Worm (Caenorhabditis elegans): ENCODE data around the gene F36G9.7.

Gene F36G9.7

DNA sequence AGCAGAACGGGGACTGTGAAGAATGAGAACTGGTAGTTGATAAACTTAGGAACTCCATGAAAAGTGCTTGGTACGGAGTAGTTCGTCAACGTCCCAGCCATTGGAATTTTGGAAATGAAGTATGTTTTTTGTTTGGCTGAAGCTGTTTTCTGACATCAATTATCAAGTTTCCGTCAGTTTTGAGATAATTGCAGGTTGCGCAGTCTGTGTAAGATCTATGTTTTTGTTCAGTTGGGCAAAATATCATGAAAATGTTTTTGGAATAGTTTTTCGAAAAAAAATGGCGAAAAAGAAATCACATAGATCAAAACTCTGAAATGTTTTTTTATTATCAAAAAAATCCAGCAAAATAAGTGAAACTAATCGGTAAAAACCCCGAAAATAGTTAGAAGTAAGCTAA is 5.3 kb upstream of the F36G9.7 start, which contains the start of gene sru-22:
Gene sru-22 (minus strand): TSS at position 101 of the 400 bp plus-strand sequence.
- TF ChIP-seq W03F9.2 (tag; optimal IDR thresholded peaks at IDR 0.05) = no peak
- TF ChIP-seq dao-5 (tag; optimal IDR thresholded peaks at IDR 0.05) = no peak
- no peak for TF ChIP-seq him-1 (tag; optimal IDR thresholded peaks at IDR 0.05)

DNA sequence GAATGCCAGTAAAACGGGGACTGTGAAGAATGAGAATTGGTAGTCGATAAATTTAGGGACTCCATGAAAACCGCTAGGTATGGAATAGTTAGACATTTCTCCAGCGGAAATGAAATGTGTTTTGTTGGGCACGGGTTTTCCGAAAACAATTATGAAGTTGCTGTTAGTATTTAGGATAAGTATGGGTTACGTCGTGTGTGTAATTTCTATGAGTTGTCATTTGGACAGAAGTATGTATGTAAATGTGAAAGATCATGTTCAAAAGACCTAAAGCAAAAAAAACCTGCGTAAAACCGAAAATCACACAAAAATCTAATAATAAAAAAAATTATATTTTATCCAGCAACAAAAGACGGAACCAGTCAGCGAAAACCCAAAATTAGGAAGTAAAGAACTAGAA is 2.9 kb upstream of the F36G9.7 start, which contains the start of gene sru-23:
Gene sru-23 (minus strand): TSS at position 101 of the 400 bp plus-strand sequence.
- TF ChIP-seq him-1 (tag; optimal IDR thresholded peaks at IDR 0.05) (no peak), W03F9.2 (tag; optimal IDR thresholded peaks at IDR 0.05) (no peak), dao-5 (tag; optimal IDR thresholded peaks at IDR 0.05) (no peak)

DNA sequence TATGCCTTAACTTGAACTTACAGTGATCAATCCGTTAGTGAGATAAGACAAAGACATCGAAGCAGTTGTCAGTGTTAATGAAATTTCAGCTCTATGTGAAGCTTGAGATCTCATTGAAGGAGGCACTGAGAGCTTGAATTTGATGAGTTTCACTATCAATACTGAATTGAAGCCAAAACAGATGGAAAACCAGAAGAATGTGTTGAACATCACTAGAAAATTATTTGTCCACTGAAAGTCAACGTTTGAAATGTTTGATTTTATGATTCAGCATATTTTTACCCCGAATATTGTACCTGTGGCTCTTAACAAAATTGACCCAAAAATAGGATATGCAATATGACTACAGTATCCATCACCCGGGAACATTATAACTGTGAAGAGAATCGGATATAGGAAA is 1.3 kb upstream of the F36G9.7 start:
- no peak for TF ChIP-seq him-1 (tag; optimal IDR thresholded peaks at IDR 0.05)
- no peak for TF ChIP-seq W03F9.2 (tag; optimal IDR thresholded peaks at IDR 0.05)
- TF ChIP-seq dao-5 (tag; optimal IDR thresholded peaks at IDR 0.05) = no peak

DNA sequence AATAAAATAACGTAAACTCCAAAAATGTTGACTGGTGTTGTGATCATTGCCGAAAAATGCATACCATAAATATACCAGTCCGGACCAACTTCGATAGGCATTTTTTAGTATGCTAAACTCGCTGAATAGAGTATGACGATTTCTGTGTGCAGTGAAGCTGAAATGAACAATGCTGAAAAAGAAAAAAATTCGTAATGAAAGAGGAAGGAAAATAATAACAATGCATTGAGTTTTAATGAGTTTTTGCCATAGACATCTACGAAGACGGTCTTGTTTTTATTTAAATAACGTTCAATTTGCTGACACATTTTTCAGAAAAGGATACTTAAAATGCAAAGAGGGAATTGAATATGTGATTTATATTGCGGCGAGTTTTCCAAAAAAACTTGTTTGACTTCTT is 2.0 kb downstream of the F36G9.7 start, which contains the start of gene sri-1:
Gene sri-1 (minus strand): TSS at position 101 of the 400 bp plus-strand sequence.
- TF ChIP-seq W03F9.2 (tag; optimal IDR thresholded peaks at IDR 0.05) (no peak), him-1 (tag; optimal IDR thresholded peaks at IDR 0.05) (no peak), dao-5 (tag; optimal IDR thresholded peaks at IDR 0.05) (no peak)

DNA sequence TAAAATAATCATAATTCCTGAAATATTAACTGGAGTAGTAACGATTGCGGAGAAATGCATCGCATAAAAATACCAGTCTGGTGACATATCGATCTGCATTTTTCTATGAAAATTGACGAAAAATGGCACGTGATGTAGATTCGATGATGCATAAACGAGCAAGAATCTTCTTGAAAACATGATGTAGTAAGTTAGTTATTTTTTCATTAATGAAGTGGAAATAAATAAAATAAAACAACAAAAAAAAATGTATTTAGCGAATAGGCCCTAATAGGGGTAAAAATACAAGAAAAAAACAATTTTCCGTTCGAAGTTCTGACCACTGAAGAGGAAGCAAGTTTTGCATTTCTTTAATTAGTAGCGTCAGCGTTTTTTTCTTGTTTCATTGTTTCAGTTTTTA is 4.4 kb downstream of the F36G9.7 start, which contains the start of gene sri-2:
Gene sri-2 (minus strand): TSS at position 101 of the 400 bp plus-strand sequence.
- no peak for TF ChIP-seq him-1 (tag; optimal IDR thresholded peaks at IDR 0.05)
- TF ChIP-seq dao-5 (tag; optimal IDR thresholded peaks at IDR 0.05) = no peak
- no peak for TF ChIP-seq W03F9.2 (tag; optimal IDR thresholded peaks at IDR 0.05)

DNA sequence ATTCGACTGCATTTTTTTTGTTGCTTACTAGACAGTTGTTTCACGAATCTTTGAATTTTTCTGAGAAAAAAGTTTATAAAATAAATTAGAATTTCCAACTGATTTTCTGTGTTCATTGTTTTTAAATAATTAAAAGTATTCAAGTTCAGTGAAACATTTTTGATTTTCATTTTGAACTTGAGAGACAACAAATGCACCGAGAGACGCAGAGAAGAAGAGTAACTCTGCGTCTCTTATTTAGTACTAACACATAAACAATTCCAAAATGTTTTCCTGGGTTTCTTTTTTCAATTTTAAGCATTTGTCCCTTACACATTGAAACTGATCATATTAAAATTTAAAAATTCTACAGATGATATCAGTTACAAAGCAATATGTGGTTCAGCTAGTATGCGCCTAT is 10.1 kb downstream of the F36G9.7 start:
- no peak for TF ChIP-seq dao-5 (tag; optimal IDR thresholded peaks at IDR 0.05)
- TF ChIP-seq W03F9.2 (tag; optimal IDR thresholded peaks at IDR 0.05) = no peak
- no peak for TF ChIP-seq him-1 (tag; optimal IDR thresholded peaks at IDR 0.05)

DNA sequence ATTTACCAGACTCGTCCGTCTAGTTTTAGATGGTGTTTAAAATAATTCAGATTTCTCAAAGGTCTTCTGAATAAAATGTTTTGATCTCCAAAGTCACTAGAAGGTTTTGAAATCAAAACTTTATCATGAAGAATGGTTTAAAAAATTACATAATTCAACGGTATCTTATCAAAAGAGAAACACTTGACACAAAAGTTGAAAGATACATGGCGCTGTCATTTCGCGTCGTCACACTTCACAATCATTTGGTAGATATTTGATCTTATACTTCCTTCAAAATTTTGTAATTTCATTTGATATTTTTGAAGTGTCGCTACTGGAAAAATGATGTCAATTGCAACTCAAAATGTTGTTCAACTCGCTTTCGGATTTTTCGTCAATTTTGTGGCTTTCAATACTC is 12.5 kb downstream of the F36G9.7 start, which contains the start of gene F36G9.3:
Gene F36G9.3 (plus strand): TSS at position 301 of the 400 bp plus-strand sequence.
- TF ChIP-seq him-1 (tag; optimal IDR thresholded peaks at IDR 0.05) (no peak), dao-5 (tag; optimal IDR thresholded peaks at IDR 0.05) (no peak), W03F9.2 (tag; optimal IDR thresholded peaks at IDR 0.05) (no peak)

DNA sequence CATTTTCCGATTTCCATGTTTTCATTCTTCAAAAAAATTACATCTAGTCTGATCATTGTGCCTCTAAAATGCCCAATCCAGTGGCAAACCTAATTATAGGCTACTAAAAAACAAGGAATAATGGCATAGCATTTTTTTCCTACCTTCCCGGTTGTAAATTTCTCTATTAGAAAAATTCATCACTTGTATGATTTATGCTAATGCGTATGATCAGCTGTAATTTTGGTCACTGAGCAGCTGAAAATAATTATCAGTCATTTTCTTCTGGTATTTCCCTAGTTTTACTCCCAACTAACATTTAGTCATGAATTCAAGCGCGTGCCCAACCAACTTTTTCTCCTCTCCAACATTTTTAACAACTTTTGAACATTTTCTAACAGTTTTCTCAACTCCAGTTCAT is 14.1 kb downstream of the F36G9.7 start, which contains the start of gene srh-186:
Gene srh-186 (plus strand): TSS at position 301 of the 400 bp plus-strand sequence.
- TF ChIP-seq dao-5 (tag; optimal IDR thresholded peaks at IDR 0.05) = no peak
- TF ChIP-seq him-1 (tag; optimal IDR thresholded peaks at IDR 0.05) = no peak
- no peak for TF ChIP-seq W03F9.2 (tag; optimal IDR thresholded peaks at IDR 0.05)

DNA sequence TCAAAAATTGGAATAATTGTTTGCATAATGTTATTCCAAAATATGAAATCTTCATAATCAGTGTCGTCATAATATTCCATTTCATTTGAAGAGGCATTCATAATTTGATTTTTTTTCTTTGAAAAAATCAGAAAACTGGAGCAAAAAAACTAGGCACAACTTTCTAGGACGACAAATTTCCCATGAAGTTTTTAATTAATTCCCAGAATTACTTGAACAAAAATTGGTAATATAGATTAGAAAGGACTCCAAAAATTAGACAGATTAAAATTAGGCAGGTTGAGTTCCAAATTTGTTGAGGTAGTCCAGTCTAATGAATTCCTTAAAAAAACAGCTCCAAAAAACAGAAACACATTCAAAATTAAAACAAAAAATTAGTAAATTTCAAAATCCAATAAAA is 14.6 kb downstream of the F36G9.7 start, which contains the start of gene srw-57:
Gene srw-57 (minus strand): TSS at position 101 of the 400 bp plus-strand sequence.
- TF ChIP-seq W03F9.2 (tag; optimal IDR thresholded peaks at IDR 0.05) (no peak), him-1 (tag; optimal IDR thresholded peaks at IDR 0.05) (no peak), dao-5 (tag; optimal IDR thresholded peaks at IDR 0.05) (no peak)

DNA sequence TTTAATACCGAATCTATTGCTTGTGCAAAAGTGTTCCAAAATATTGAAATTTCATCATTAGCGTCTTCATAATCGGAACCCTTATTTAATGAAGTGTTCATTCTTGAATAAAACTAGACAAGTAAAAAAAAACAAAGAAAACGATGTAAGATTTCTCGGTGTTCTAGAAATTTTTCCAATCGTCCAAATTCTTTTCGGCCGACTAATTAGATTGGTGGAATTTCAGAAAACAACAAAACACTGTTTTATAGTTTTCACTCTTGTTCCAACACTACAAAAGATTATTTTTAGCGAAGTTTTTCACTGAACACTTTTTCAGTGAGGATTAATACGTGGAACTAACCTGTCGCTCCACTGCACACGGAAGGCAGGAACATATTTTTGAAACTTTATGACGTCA is 16.8 kb downstream of the F36G9.7 start, which contains the start of gene srw-56:
Gene srw-56 (minus strand): TSS at position 101 of the 400 bp plus-strand sequence.
- TF ChIP-seq W03F9.2 (tag; optimal IDR thresholded peaks at IDR 0.05) (no peak), dao-5 (tag; optimal IDR thresholded peaks at IDR 0.05) (no peak)

DNA sequence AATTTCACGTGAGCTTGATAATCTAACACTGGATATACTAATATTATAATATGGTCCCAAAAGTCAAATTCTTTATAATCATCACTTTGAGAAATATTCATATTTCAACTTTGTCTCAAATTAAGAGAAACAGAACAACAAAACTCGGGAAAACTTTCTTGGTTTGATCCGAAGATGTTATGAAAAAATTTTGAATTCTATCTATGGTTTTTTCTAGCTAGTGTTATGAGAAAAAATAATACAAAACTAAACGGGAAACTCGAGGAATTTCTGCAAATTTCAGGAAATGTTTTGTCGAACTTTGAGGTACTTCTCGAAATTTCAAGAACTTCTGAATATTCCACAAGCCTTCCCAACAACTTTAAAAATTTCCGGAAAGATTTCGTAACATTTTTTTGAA is 18.6 kb downstream of the F36G9.7 start, which contains the start of gene srw-59:
Gene srw-59 (minus strand): TSS at position 101 of the 400 bp plus-strand sequence.
- no peak for TF ChIP-seq dao-5 (tag; optimal IDR thresholded peaks at IDR 0.05)
- TF ChIP-seq him-1 (tag; optimal IDR thresholded peaks at IDR 0.05) = no peak
- TF ChIP-seq W03F9.2 (tag; optimal IDR thresholded peaks at IDR 0.05) = no peak

DNA sequence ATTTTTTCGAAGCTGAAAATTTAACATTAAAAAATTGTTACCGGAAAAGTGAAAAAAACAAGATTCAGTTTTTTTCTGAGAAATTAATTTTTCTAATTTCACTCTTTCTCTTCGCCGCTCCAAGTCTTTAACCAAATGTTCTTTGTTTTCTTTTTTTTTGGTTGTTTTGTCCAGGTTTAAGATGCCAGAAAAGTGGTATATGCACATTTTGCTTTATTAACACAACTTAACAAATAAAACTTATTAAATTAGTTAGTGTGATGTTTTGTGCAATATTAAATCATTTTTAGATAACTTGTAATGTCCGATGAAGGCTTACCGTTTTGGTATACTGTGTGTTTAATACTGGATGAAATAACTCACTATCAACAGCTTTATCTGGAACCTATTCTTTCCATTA is 26.4 kb downstream of the F36G9.7 start, which contains the start of gene srw-53:
Gene srw-53 (plus strand): TSS at position 301 of the 400 bp plus-strand sequence.
- no peak for TF ChIP-seq W03F9.2 (tag; optimal IDR thresholded peaks at IDR 0.05)
- TF ChIP-seq him-1 (tag; optimal IDR thresholded peaks at IDR 0.05) = no peak
- no peak for TF ChIP-seq dao-5 (tag; optimal IDR thresholded peaks at IDR 0.05)

DNA sequence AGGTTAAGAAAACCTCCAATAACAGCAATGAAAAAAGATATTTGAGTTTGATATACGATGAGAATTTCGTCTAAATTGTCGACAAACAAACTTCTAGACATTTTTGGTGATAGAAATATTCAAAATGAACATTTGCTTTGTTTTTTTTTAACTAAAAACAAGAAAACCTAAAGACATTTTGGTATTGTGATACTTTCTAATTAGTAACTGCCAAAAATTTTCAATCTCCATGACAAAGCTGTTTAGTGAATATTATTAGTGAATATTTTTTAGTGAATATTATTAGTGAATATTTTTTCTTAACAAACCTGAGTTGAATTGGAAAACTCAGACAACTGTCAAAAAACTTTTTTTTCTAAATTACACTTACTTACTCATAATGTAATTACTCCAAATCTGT is 29.3 kb downstream of the F36G9.7 start, which contains the start of gene srw-55:
Gene srw-55 (minus strand): TSS at position 101 of the 400 bp plus-strand sequence.
- TF ChIP-seq him-1 (tag; optimal IDR thresholded peaks at IDR 0.05) (no peak), dao-5 (tag; optimal IDR thresholded peaks at IDR 0.05) (no peak), W03F9.2 (tag; optimal IDR thresholded peaks at IDR 0.05) (no peak)

DNA sequence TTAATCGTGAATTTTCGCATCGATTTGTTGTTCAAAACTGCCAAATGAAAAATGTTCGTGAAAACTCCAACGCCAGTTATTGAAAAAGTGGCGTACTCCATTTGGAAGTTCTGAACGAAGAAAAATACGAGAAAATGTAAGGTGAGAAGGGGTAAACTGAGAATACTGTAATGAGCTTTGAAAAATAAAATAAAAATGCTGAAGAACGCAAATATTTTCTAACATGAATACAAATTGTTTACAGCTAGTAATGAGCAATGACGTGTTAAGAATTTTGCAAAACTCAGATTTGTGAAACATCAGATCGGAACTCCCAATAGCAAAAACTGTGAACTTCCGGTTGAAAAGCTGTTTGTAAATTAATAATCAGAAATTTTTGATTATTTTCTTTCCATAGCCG is 37.2 kb downstream of the F36G9.7 start, which contains the start of gene srw-26:
Gene srw-26 (minus strand): TSS at position 101 of the 400 bp plus-strand sequence.
- no peak for TF ChIP-seq W03F9.2 (tag; optimal IDR thresholded peaks at IDR 0.05)
- no peak for TF ChIP-seq dao-5 (tag; optimal IDR thresholded peaks at IDR 0.05)
- TF ChIP-seq him-1 (tag; optimal IDR thresholded peaks at IDR 0.05) = no peak
